Worm (Caenorhabditis elegans): ENCODE data around the gene cutl-21.

cutl-21 gene

DNA sequence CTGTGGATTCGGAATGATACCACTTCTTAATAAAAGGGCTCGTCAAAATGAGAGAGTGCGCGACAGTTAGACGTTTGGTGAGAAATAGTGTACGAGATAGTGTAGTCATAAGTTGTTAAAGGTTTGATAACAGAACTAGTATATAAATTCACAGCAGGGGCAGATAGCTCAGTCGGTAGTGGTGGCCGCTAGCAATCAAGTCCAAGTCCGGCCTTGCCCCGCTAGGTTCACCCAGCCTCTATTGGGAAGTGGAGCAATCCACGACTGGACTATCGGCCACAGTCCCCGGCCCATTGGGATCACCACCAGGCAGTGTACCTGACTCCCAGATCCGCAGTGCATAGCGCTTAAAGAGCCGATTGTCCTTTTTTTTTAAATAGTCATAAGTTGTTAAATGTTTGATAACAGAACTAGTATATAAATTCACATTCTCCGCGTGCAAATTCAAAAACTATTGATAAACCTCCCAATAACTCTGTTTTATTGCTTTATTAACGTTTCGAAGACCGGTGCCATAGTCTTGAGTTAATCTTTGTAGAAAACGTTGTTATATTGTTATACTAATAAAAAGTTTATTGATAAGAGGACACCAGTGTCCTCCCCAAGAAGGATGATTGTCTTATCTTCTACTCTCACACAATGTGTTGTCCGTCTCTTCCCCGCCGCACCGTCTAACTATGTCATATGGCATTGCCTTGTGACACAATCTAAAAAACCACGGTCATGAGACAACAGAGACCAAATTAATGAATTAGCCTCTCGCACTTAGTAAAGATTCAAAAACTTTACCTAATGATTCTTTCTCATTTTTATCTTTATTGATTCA is 6.7 kb downstream of the cutl-21 start (continued):
- peak; percentile 77 for TF ChIP-seq egl-44 (GFP tag; IDR thresholded peaks at IDR 0.05)
- no peak for TF ChIP-seq bed-2 (GFP tag; IDR thresholded peaks at IDR 0.05)
- TF ChIP-seq tbp1 (GFP tag; optimal IDR thresholded peaks at IDR 0.05): peak; percentile 62
- peak; percentile 64 for TF ChIP-seq ztf-26 (tag; optimal IDR thresholded peaks at IDR 0.05)
- peak; percentile 37 for TF ChIP-seq atf-7 (tag; optimal IDR thresholded peaks at IDR 0.05)
- TF ChIP-seq ccch-3 (GFP tag; optimal IDR thresholded peaks at IDR 0.05): no peak
- TF ChIP-seq madf-10 (tag; optimal IDR thresholded peaks at IDR 0.05): peak; percentile 29
- TF ChIP-seq hmg-1.2 (GFP tag; IDR thresholded peaks at IDR 0.05): peak; percentile 29; the same call in 1 of the 2 replicates
- no peak for TF ChIP-seq lsy-27 (tag; optimal IDR thresholded peaks at IDR 0.05; ENCODE audit: borderline replicate concordance, insufficient read depth)
- TF ChIP-seq akir-1 (GFP tag; optimal IDR thresholded peaks at IDR 0.05): no peak
- no peak for TF ChIP-seq T07F8.4 (tag; optimal IDR thresholded peaks at IDR 0.05)
- TF ChIP-seq ama-1 (optimal IDR thresholded peaks at IDR 0.05): peak; percentile 56
- no peak for TF ChIP-seq ama-1 (GFP tag; optimal IDR thresholded peaks at IDR 0.05)
- no peak for TF ChIP-seq C17E4.6 (GFP tag; IDR thresholded peaks at IDR 0.05)
- TF ChIP-seq unc-62 (GFP tag; optimal IDR thresholded peaks at IDR 0.05): no peak
- no peak for TF ChIP-seq ceh-58 (GFP tag; IDR thresholded peaks at IDR 0.05)
- TF ChIP-seq sdz-38 (tag; optimal IDR thresholded peaks at IDR 0.05): no peak
- peak; percentile 48 for TF ChIP-seq nfyb-1 (GFP tag; IDR thresholded peaks at IDR 0.05)
- TF ChIP-seq lsl-1 (GFP tag; optimal IDR thresholded peaks at IDR 0.05): no peak
- peak; percentile 63 for TF ChIP-seq zfh-2 (GFP tag; conservative IDR thresholded peaks at IDR 0.05)
- TF ChIP-seq ceh-79 (tag; optimal IDR thresholded peaks at IDR 0.05): no peak
- TF ChIP-seq F49E8.2 (tag; optimal IDR thresholded peaks at IDR 0.05; ENCODE audit: insufficient read depth): no peak
- TF ChIP-seq lin-40 (tag; optimal IDR thresholded peaks at IDR 0.05): peak; percentile 55
- TF ChIP-seq snpc-4 (GFP tag; optimal IDR thresholded peaks at IDR 0.05): no peak
- no peak for TF ChIP-seq snpc-4 (tag; optimal IDR thresholded peaks at IDR 0.05)
- no peak for TF ChIP-seq attf-3 (GFP tag; conservative IDR thresholded peaks at IDR 0.05)
- TF ChIP-seq cebp-1 (GFP tag; IDR thresholded peaks at IDR 0.05): peak; percentile 16; the same call in 1 of the 2 replicates
- peak; percentile 46 for TF ChIP-seq cebp-1 (tag; optimal IDR thresholded peaks at IDR 0.05)
- no peak for TF ChIP-seq nhr-120 (GFP tag; IDR thresholded peaks at IDR 0.05)
- no peak for TF ChIP-seq dpff-1 (tag; optimal IDR thresholded peaks at IDR 0.05)
- TF ChIP-seq B0035.1 (tag; optimal IDR thresholded peaks at IDR 0.05): peak; percentile 2
- TF ChIP-seq madf-6 (GFP tag; IDR thresholded peaks at IDR 0.05): no peak
- no peak for TF ChIP-seq him-1 (tag; optimal IDR thresholded peaks at IDR 0.05)
- 0 out of 2 replicates have a peak, but pooled peaks have one; percentile 9 for TF ChIP-seq Y67H2A.10 (GFP tag; conservative IDR thresholded peaks at IDR 0.05)
- TF ChIP-seq lir-1 (GFP tag; conservative IDR thresholded peaks at IDR 0.05): peak; percentile 28; the same call in 1 of the 2 replicates
- no peak for TF ChIP-seq T26A5.8 (tag; optimal IDR thresholded peaks at IDR 0.05)
- TF ChIP-seq madf-3 (GFP tag; IDR thresholded peaks at IDR 0.05): peak; percentile 34; the same call in 1 of the 2 replicates
- TF ChIP-seq Y95B8A.8 (GFP tag; IDR thresholded peaks at IDR 0.05): 0 out of 2 replicates have a peak, but pooled peaks have one; percentile 44
- 0 out of 2 replicates have a peak, but pooled peaks have one; percentile 17 for TF ChIP-seq ztf-25 (GFP tag; IDR thresholded peaks at IDR 0.05)
- TF ChIP-seq F57C9.4 (tag; optimal IDR thresholded peaks at IDR 0.05): peak; percentile 29
- peak; percentile 27 for TF ChIP-seq nhr-90 (tag; optimal IDR thresholded peaks at IDR 0.05)
- peak; percentile 44; the same call in 1 of the 2 replicates for TF ChIP-seq hmg-20 (GFP tag; IDR thresholded peaks at IDR 0.05)
- TF ChIP-seq Y53G8AR.9 (GFP tag; conservative IDR thresholded peaks at IDR 0.05): peak; percentile 65; the same call in 1 of the 2 replicates
- TF ChIP-seq fkh-3 (tag; optimal IDR thresholded peaks at IDR 0.05): no peak
- TF ChIP-seq mcd-1 (GFP tag; IDR thresholded peaks at IDR 0.05): peak; percentile 52; the same call in 1 of the 2 replicates
- no peak for TF ChIP-seq ztf-3 (GFP tag; optimal IDR thresholded peaks at IDR 0.05)
- TF ChIP-seq B0261.1 (tag; optimal IDR thresholded peaks at IDR 0.05): peak; percentile 23
- no peak for TF ChIP-seq ceh-100 (GFP tag; IDR thresholded peaks at IDR 0.05)
